Worm (Caenorhabditis elegans) whole organism, mixed stage, embryonic: ENCODE measurements around the gene C26D10.7.

Source experiments
- M03D4.4 ChIP-seq: sonication (generic microtip); optimal IDR thresholded peaks from 2 replicates; lab custom pipeline; 2017; ENCODE audit warnings: mild to moderate bottlenecking, missing genetic modification characterization, missing compliant biosample characterization
- bed-3 ChIP-seq: fragments of 200-800 bp; sonication (Bioruptor generic); optimal IDR thresholded peaks from 3 replicates; lab custom pipeline; 2018; ENCODE audit warnings: mild to moderate bottlenecking, missing genetic modification characterization, moderate library complexity, missing compliant biosample characterization
- blmp-1 ChIP-seq: fragments of 150-350 bp; optimal IDR thresholded peaks from 2 replicates; lab custom pipeline; 2014; ENCODE audit warnings: missing biosample characterization, missing genetic modification characterization
- ceh-39 ChIP-seq: fragments of 150-350 bp; optimal IDR thresholded peaks from 2 replicates; lab custom pipeline; 2014; ENCODE audit warnings: missing biosample characterization, missing genetic modification characterization
- ceh-43 ChIP-seq: fragments of 200-800 bp; sonication (Bioruptor generic); optimal IDR thresholded peaks from 2 replicates; lab custom pipeline; 2018; ENCODE audit warnings: mild to moderate bottlenecking, missing genetic modification characterization, moderate library complexity, missing compliant biosample characterization
- ceh-83 ChIP-seq: fragments of 200-800 bp; sonication (Bioruptor generic); optimal IDR thresholded peaks from 2 replicates; lab custom pipeline; 2018; ENCODE audit warnings: mild to moderate bottlenecking, missing genetic modification characterization, missing compliant biosample characterization
- ces-1 ChIP-seq: fragments of 150-350 bp; optimal IDR thresholded peaks from 2 replicates; lab custom pipeline; 2014; ENCODE audit warnings: missing biosample characterization, missing genetic modification reagents, missing genetic modification characterization
- cnd-1 ChIP-seq: fragments of 200-800 bp; sonication (Bioruptor generic); optimal IDR thresholded peaks from 2 replicates; lab custom pipeline; 2018; ENCODE audit warnings: mild to moderate bottlenecking, missing genetic modification characterization, missing compliant biosample characterization
- drap-1 ChIP-seq: fragments of 200-800 bp; sonication (Bioruptor generic); optimal IDR thresholded peaks from 3 replicates; lab custom pipeline; 2018; ENCODE audit warnings: mild to moderate bottlenecking, missing genetic modification characterization, missing compliant biosample characterization
- elt-1 ChIP-seq: sonication (generic microtip); optimal IDR thresholded peaks from 2 replicates; lab custom pipeline; 2017; ENCODE audit warnings: missing genetic modification characterization, mild to moderate bottlenecking, missing compliant biosample characterization, antibody characterized with exemption, moderate library complexity, borderline replicate concordance; ENCODE audit not compliant: insufficient read depth
- elt-3 ChIP-seq: fragments of 150-350 bp; optimal IDR thresholded peaks from 2 replicates; lab custom pipeline; 2014; ENCODE audit warnings: missing biosample characterization, missing genetic modification characterization
- flh-1 ChIP-seq: fragments of 200-800 bp; sonication (Bioruptor generic); optimal IDR thresholded peaks from 2 replicates; lab custom pipeline; 2018; ENCODE audit warnings: mild to moderate bottlenecking, missing genetic modification characterization, moderate library complexity, missing compliant biosample characterization
- ham-2 ChIP-seq: fragments of 200-800 bp; sonication (Bioruptor generic); optimal IDR thresholded peaks from 2 replicates; lab custom pipeline; 2018; ENCODE audit warnings: mild to moderate bottlenecking, missing genetic modification characterization, missing compliant biosample characterization
- hlh-1 ChIP-seq: fragments of 150-350 bp; optimal IDR thresholded peaks from 2 replicates; lab custom pipeline; 2014; ENCODE audit warnings: missing biosample characterization, missing genetic modification reagents, missing genetic modification characterization
- lin-13 ChIP-seq: fragments of 150-350 bp; optimal IDR thresholded peaks from 2 replicates; lab custom pipeline; 2014; ENCODE audit warnings: missing biosample characterization, missing genetic modification characterization
- lin-32 ChIP-seq: fragments of 200-800 bp; sonication (Bioruptor generic); optimal IDR thresholded peaks from 2 replicates; lab custom pipeline; 2018; ENCODE audit warnings: mild to moderate bottlenecking, missing genetic modification characterization, missing compliant biosample characterization
- lsy-2 ChIP-seq: fragments of 150-350 bp; optimal IDR thresholded peaks from 2 replicates; lab custom pipeline; 2014; ENCODE audit warnings: missing biosample characterization, missing genetic modification characterization
- mab-5 ChIP-seq: fragments of 150-350 bp; optimal IDR thresholded peaks from 2 replicates; lab custom pipeline; 2014; ENCODE audit warnings: missing biosample characterization, missing genetic modification characterization
- nhr-12 ChIP-seq: fragments of 150-350 bp; optimal IDR thresholded peaks from 2 replicates; lab custom pipeline; 2014; ENCODE audit warnings: missing biosample characterization, missing genetic modification characterization
- nhr-2 ChIP-seq: fragments of 150-350 bp; optimal IDR thresholded peaks from 2 replicates; lab custom pipeline; 2014; ENCODE audit warnings: missing biosample characterization, missing genetic modification characterization
- nhr-237 ChIP-seq: fragments of 150-350 bp; optimal IDR thresholded peaks from 2 replicates; lab custom pipeline; 2014; ENCODE audit warnings: missing biosample characterization, missing genetic modification characterization
- nhr-28 ChIP-seq: fragments of 150-350 bp; optimal IDR thresholded peaks from 2 replicates; lab custom pipeline; 2014; ENCODE audit warnings: missing biosample characterization, missing genetic modification characterization
- nhr-76 ChIP-seq: sonication (generic microtip); optimal IDR thresholded peaks from 2 replicates; lab custom pipeline; 2017; ENCODE audit warnings: missing biosample characterization, missing genetic modification characterization
- pha-4 ChIP-seq: fragments of 150-350 bp; optimal IDR thresholded peaks from 2 replicates; lab custom pipeline; 2018; ENCODE audit warnings: missing biosample characterization, missing genetic modification reagents, missing genetic modification characterization
- sem-2 ChIP-seq: fragments of 200-800 bp; sonication (Bioruptor generic); optimal IDR thresholded peaks from 2 replicates; lab custom pipeline; 2018; ENCODE audit warnings: mild to moderate bottlenecking, missing genetic modification characterization, missing compliant biosample characterization
- snpc-4 ChIP-seq: fragments of 150-350 bp; optimal IDR thresholded peaks from 2 replicates; lab custom pipeline; 2014; ENCODE audit warnings: missing biosample characterization, missing genetic modification characterization
- sptf-1 ChIP-seq: sonication (generic microtip); optimal IDR thresholded peaks from 2 replicates; lab custom pipeline; 2017; ENCODE audit warnings: mild to moderate bottlenecking, missing genetic modification characterization, moderate library complexity, missing compliant biosample characterization
- unc-39 ChIP-seq: fragments of 150-350 bp; optimal IDR thresholded peaks from 2 replicates; lab custom pipeline; 2014; ENCODE audit warnings: missing biosample characterization, missing genetic modification characterization
- unc-62 ChIP-seq: fragments of 150-350 bp; optimal IDR thresholded peaks from 2 replicates; lab custom pipeline; 2014; ENCODE audit warnings: missing biosample characterization, missing genetic modification reagents, missing genetic modification characterization
- zip-8 ChIP-seq: fragments of 150-350 bp; optimal IDR thresholded peaks from 2 replicates; lab custom pipeline; 2014; ENCODE audit warnings: missing biosample characterization, missing genetic modification characterization
- ztf-11 ChIP-seq: fragments of 150-350 bp; optimal IDR thresholded peaks from 2 replicates; lab custom pipeline; 2014; ENCODE audit warnings: missing biosample characterization, missing genetic modification characterization

The C26D10.7 gene

ce11 chrII:8333643-8334042 lies at the start of gene C26D10.7:
Gene C26D10.7 (plus strand): TSS chrII:8333943.
- no peak for TF ChIP-seq nhr-2 (tag; lab: Kevin White, UChicago)
- no peak for TF ChIP-seq pha-4 (tag; lab: Kevin White, UChicago)
- TF ChIP-seq snpc-4 (tag; lab: Kevin White, UChicago) = no peak
- no peak for TF ChIP-seq cnd-1 (tag; lab: Kevin White, UChicago)
- TF ChIP-seq unc-39 (tag; lab: Kevin White, UChicago) = no peak
- no peak for TF ChIP-seq bed-3 (GFP tag; lab: Kevin White, UChicago)
- no peak for TF ChIP-seq ceh-83 (GFP tag; lab: Kevin White, UChicago)
- no peak for TF ChIP-seq lin-32
- TF ChIP-seq unc-62 (GFP tag; lab: Kevin White, UChicago) = no peak
- no peak for TF ChIP-seq nhr-12 (tag; lab: Kevin White, UChicago)
- no peak for TF ChIP-seq elt-3
- TF ChIP-seq nhr-237 (tag; lab: Kevin White, UChicago) = no peak
- TF ChIP-seq nhr-28 (tag; lab: Kevin White, UChicago) = no peak
- no peak for TF ChIP-seq mab-5 (tag; lab: Kevin White, UChicago)

ce11 chrII:8295296-8295695 lies 38.4 kb upstream of the C26D10.7 start, which contains the start of gene nlp-55:
Gene nlp-55 (minus strand): TSS chrII:8295396.
- TF ChIP-seq elt-3 (no peak), ham-2 (no peak), unc-39 (tag; lab: Kevin White, UChicago) (no peak), blmp-1 (tag; lab: Kevin White, UChicago) (no peak), lin-13 (tag; lab: Kevin White, UChicago) (no peak)

ce11 chrII:8308314-8308713 lies 25.4 kb upstream of the C26D10.7 start:
- TF ChIP-seq ceh-83 (GFP tag; lab: Kevin White, UChicago) (no peak), nhr-76 (no peak), ztf-11 (tag; lab: Kevin White, UChicago) (no peak), lin-32 (no peak), drap-1 (no peak), zip-8 (tag; lab: Kevin White, UChicago) (no peak), ceh-43 (GFP tag; lab: Kevin White, UChicago) (no peak), blmp-1 (tag; lab: Kevin White, UChicago) (no peak), nhr-12 (tag; lab: Kevin White, UChicago) (no peak), unc-62 (GFP tag; lab: Kevin White, UChicago) (no peak), cnd-1 (tag; lab: Kevin White, UChicago) (no peak), sptf-1 (tag; lab: Kevin White, UChicago) (no peak), mab-5 (tag; lab: Kevin White, UChicago) (no peak), lsy-2 (no peak), nhr-237 (tag; lab: Kevin White, UChicago) (no peak), ces-1 (GFP tag; lab: Kevin White, UChicago) (no peak)

ce11 chrII:8311484-8311883 lies 22.3 kb upstream of the C26D10.7 start:
- no peak for TF ChIP-seq hlh-1
- TF ChIP-seq elt-1 (tag; lab: Kevin White, UChicago) = no peak
- TF ChIP-seq ztf-11 (tag; lab: Kevin White, UChicago) = no peak
- TF ChIP-seq mab-5 (tag; lab: Kevin White, UChicago) = no peak
- no peak for TF ChIP-seq ceh-39 (tag; lab: Kevin White, UChicago)
- TF ChIP-seq zip-8 (tag; lab: Kevin White, UChicago) = no peak
- no peak for TF ChIP-seq lsy-2
- TF ChIP-seq bed-3 (GFP tag; lab: Kevin White, UChicago) = no peak
- TF ChIP-seq ces-1 (GFP tag; lab: Kevin White, UChicago) = no peak
- no peak for TF ChIP-seq nhr-2 (tag; lab: Kevin White, UChicago)
- no peak for TF ChIP-seq blmp-1 (tag; lab: Kevin White, UChicago)
- no peak for TF ChIP-seq nhr-28 (tag; lab: Kevin White, UChicago)
- no peak for TF ChIP-seq flh-1 (GFP tag; lab: Kevin White, UChicago)

- TF ChIP-seq ham-2 (no peak), ces-1 (GFP tag; lab: Kevin White, UChicago) (peak; percentile 64)
Measured at ce11 chrII:8312012-8312411, 21.7 kb upstream of the C26D10.7 start.

ce11 chrII:8314768-8315167 lies 19.0 kb upstream of the C26D10.7 start:
- TF ChIP-seq ces-1 (GFP tag; lab: Kevin White, UChicago) (no peak), blmp-1 (tag; lab: Kevin White, UChicago) (no peak), lin-32 (no peak), mab-5 (tag; lab: Kevin White, UChicago) (no peak), unc-62 (GFP tag; lab: Kevin White, UChicago) (no peak), sem-2 (GFP tag; lab: Kevin White, UChicago) (no peak), nhr-76 (no peak), elt-1 (tag; lab: Kevin White, UChicago) (no peak), ceh-83 (GFP tag; lab: Kevin White, UChicago) (no peak), nhr-28 (tag; lab: Kevin White, UChicago) (no peak), ztf-11 (tag; lab: Kevin White, UChicago) (no peak), nhr-2 (tag; lab: Kevin White, UChicago) (no peak), nhr-12 (tag; lab: Kevin White, UChicago) (no peak), M03D4.4 (no peak), unc-39 (tag; lab: Kevin White, UChicago) (no peak), ceh-43 (GFP tag; lab: Kevin White, UChicago) (no peak), pha-4 (tag; lab: Kevin White, UChicago) (no peak)
